Worm (Caenorhabditis elegans) whole organism, L2 larva: ENCODE data around the gene srp-2.

Experiments
- R02D3.7 ChIP-seq: fragments of 150-350 bp; optimal IDR thresholded peaks from 2 replicates; lab custom pipeline; 2014; ENCODE audit warnings: missing biosample characterization, missing genetic modification characterization
- blmp-1 ChIP-seq: sonication (generic microtip); optimal IDR thresholded peaks from 2 replicates; lab custom pipeline; 2017; ENCODE audit warnings: missing genetic modification characterization, mild to moderate bottlenecking, missing compliant biosample characterization, antibody characterized with exemption, moderate library complexity; ENCODE audit not compliant: insufficient read depth
- ceh-16 ChIP-seq: fragments of 150-350 bp; optimal IDR thresholded peaks from 2 replicates; lab custom pipeline; 2014; ENCODE audit warnings: missing biosample characterization, missing genetic modification characterization
- nhr-10 ChIP-seq: sonication (generic microtip); optimal IDR thresholded peaks from 2 replicates; lab custom pipeline; 2017; ENCODE audit warnings: missing biosample characterization, missing genetic modification characterization
- ztf-4 ChIP-seq: fragments of 150-350 bp; optimal IDR thresholded peaks from 2 replicates; lab custom pipeline; 2014; ENCODE audit warnings: missing biosample characterization, missing genetic modification characterization

- no peak for TF ChIP-seq ceh-16 (tag; lab: Kevin White, UChicago)
- no peak for TF ChIP-seq ztf-4 (tag; lab: Kevin White, UChicago)
- no peak for TF ChIP-seq nhr-10 (tag; lab: Kevin White, UChicago)
- TF ChIP-seq R02D3.7 = no peak
- no peak for TF ChIP-seq blmp-1
Measured at ce11 chrV:736171-736570, 26.3 kb upstream of the srp-2 start, which contains the start of gene srj-25.
